Worm (Caenorhabditis elegans): ENCODE measurements around the gene T26C5.3.

ce11 chrII:9262845-9263402 is 26.5 kb downstream of the T26C5.3 start:
- TF ChIP-seq ama-1 (optimal IDR thresholded peaks at IDR 0.05), result no peak
- no peak for TF ChIP-seq tra-4 (tag; optimal IDR thresholded peaks at IDR 0.05)
- TF ChIP-seq sea-1 (GFP tag; conservative IDR thresholded peaks at IDR 0.05), result 0 out of 2 replicates have a peak, but pooled peaks have one; percentile 20
- TF ChIP-seq scrt-1 (GFP tag; IDR thresholded peaks at IDR 0.05), result no peak
- TF ChIP-seq hmg-4 (GFP tag; optimal IDR thresholded peaks at IDR 0.05), result peak; percentile 85
- no peak for TF ChIP-seq flt-1 (GFP tag; IDR thresholded peaks at IDR 0.05)
- no peak for TF ChIP-seq tbx-37 (GFP tag; conservative IDR thresholded peaks at IDR 0.05)
- peak; percentile 38 for TF ChIP-seq F13C5.2 (tag; optimal IDR thresholded peaks at IDR 0.05)
- TF ChIP-seq pes-1 (GFP tag; IDR thresholded peaks at IDR 0.05), result no peak
- TF ChIP-seq ceh-36 (tag; optimal IDR thresholded peaks at IDR 0.05), result no peak
- no peak for TF ChIP-seq ceh-13 (GFP tag; optimal IDR thresholded peaks at IDR 0.05)

Measured in whole organism, early embryonic.